Worm (Caenorhabditis elegans): Measurements from ENCODE around the gene C09E8.1.

- TF ChIP-seq him-1 (tag; optimal IDR thresholded peaks at IDR 0.05) (no peak), W03F9.2 (tag; optimal IDR thresholded peaks at IDR 0.05) (no peak)
Measured at ce11 chrII:591110-591509, 34.8 kb downstream of the C09E8.1 start, which contains the start of gene W08F4.10.
